Worm (Caenorhabditis elegans) whole organism, mixed stage, embryonic: ENCODE data around the gene cyp-13A3.

Experiments
- M03D4.4 ChIP-seq: sonication (generic microtip); optimal IDR thresholded peaks from 2 replicates; lab custom pipeline; 2017; ENCODE audit warnings: mild to moderate bottlenecking, missing genetic modification characterization, missing compliant biosample characterization
- bed-3 ChIP-seq: fragments of 200-800 bp; sonication (Bioruptor generic); optimal IDR thresholded peaks from 3 replicates; lab custom pipeline; 2018; ENCODE audit warnings: mild to moderate bottlenecking, missing genetic modification characterization, moderate library complexity, missing compliant biosample characterization
- blmp-1 ChIP-seq: fragments of 150-350 bp; optimal IDR thresholded peaks from 2 replicates; lab custom pipeline; 2014; ENCODE audit warnings: missing biosample characterization, missing genetic modification characterization
- ceh-39 ChIP-seq: fragments of 150-350 bp; optimal IDR thresholded peaks from 2 replicates; lab custom pipeline; 2014; ENCODE audit warnings: missing biosample characterization, missing genetic modification characterization
- ceh-43 ChIP-seq: fragments of 200-800 bp; sonication (Bioruptor generic); optimal IDR thresholded peaks from 2 replicates; lab custom pipeline; 2018; ENCODE audit warnings: mild to moderate bottlenecking, missing genetic modification characterization, moderate library complexity, missing compliant biosample characterization
- ceh-83 ChIP-seq: fragments of 200-800 bp; sonication (Bioruptor generic); optimal IDR thresholded peaks from 2 replicates; lab custom pipeline; 2018; ENCODE audit warnings: mild to moderate bottlenecking, missing genetic modification characterization, missing compliant biosample characterization
- ces-1 ChIP-seq: fragments of 150-350 bp; optimal IDR thresholded peaks from 2 replicates; lab custom pipeline; 2014; ENCODE audit warnings: missing biosample characterization, missing genetic modification reagents, missing genetic modification characterization
- drap-1 ChIP-seq: fragments of 200-800 bp; sonication (Bioruptor generic); optimal IDR thresholded peaks from 3 replicates; lab custom pipeline; 2018; ENCODE audit warnings: mild to moderate bottlenecking, missing genetic modification characterization, missing compliant biosample characterization
- elt-1 ChIP-seq: sonication (generic microtip); optimal IDR thresholded peaks from 2 replicates; lab custom pipeline; 2017; ENCODE audit warnings: missing genetic modification characterization, mild to moderate bottlenecking, missing compliant biosample characterization, antibody characterized with exemption, moderate library complexity, borderline replicate concordance; ENCODE audit not compliant: insufficient read depth
- elt-3 ChIP-seq: fragments of 150-350 bp; optimal IDR thresholded peaks from 2 replicates; lab custom pipeline; 2014; ENCODE audit warnings: missing biosample characterization, missing genetic modification characterization
- flh-1 ChIP-seq: fragments of 200-800 bp; sonication (Bioruptor generic); optimal IDR thresholded peaks from 2 replicates; lab custom pipeline; 2018; ENCODE audit warnings: mild to moderate bottlenecking, missing genetic modification characterization, moderate library complexity, missing compliant biosample characterization
- ham-2 ChIP-seq: fragments of 200-800 bp; sonication (Bioruptor generic); optimal IDR thresholded peaks from 2 replicates; lab custom pipeline; 2018; ENCODE audit warnings: mild to moderate bottlenecking, missing genetic modification characterization, missing compliant biosample characterization
- hlh-1 ChIP-seq: fragments of 150-350 bp; optimal IDR thresholded peaks from 2 replicates; lab custom pipeline; 2014; ENCODE audit warnings: missing biosample characterization, missing genetic modification reagents, missing genetic modification characterization
- lin-13 ChIP-seq: fragments of 150-350 bp; optimal IDR thresholded peaks from 2 replicates; lab custom pipeline; 2014; ENCODE audit warnings: missing biosample characterization, missing genetic modification characterization
- lin-32 ChIP-seq: fragments of 200-800 bp; sonication (Bioruptor generic); optimal IDR thresholded peaks from 2 replicates; lab custom pipeline; 2018; ENCODE audit warnings: mild to moderate bottlenecking, missing genetic modification characterization, missing compliant biosample characterization
- lsy-2 ChIP-seq: fragments of 150-350 bp; optimal IDR thresholded peaks from 2 replicates; lab custom pipeline; 2014; ENCODE audit warnings: missing biosample characterization, missing genetic modification characterization
- mab-5 ChIP-seq: fragments of 150-350 bp; optimal IDR thresholded peaks from 2 replicates; lab custom pipeline; 2014; ENCODE audit warnings: missing biosample characterization, missing genetic modification characterization
- mep-1 ChIP-seq: fragments of 150-350 bp; optimal IDR thresholded peaks from 2 replicates; lab custom pipeline; 2017; ENCODE audit warnings: missing biosample characterization, missing genetic modification reagents, missing genetic modification characterization, inconsistent platforms
- mls-2 ChIP-seq: sonication (generic microtip); optimal IDR thresholded peaks from 2 replicates; lab custom pipeline; 2016; ENCODE audit warnings: mild to moderate bottlenecking, missing genetic modification characterization, moderate library complexity, missing compliant biosample characterization
- nhr-2 ChIP-seq: fragments of 150-350 bp; optimal IDR thresholded peaks from 2 replicates; lab custom pipeline; 2014; ENCODE audit warnings: missing biosample characterization, missing genetic modification characterization
- nhr-237 ChIP-seq: fragments of 150-350 bp; optimal IDR thresholded peaks from 2 replicates; lab custom pipeline; 2014; ENCODE audit warnings: missing biosample characterization, missing genetic modification characterization
- nhr-28 ChIP-seq: fragments of 150-350 bp; optimal IDR thresholded peaks from 2 replicates; lab custom pipeline; 2014; ENCODE audit warnings: missing biosample characterization, missing genetic modification characterization
- nhr-76 ChIP-seq: sonication (generic microtip); optimal IDR thresholded peaks from 2 replicates; lab custom pipeline; 2017; ENCODE audit warnings: missing biosample characterization, missing genetic modification characterization
- pha-4 ChIP-seq: fragments of 150-350 bp; optimal IDR thresholded peaks from 2 replicates; lab custom pipeline; 2018; ENCODE audit warnings: missing biosample characterization, missing genetic modification reagents, missing genetic modification characterization
- sem-2 ChIP-seq: fragments of 200-800 bp; sonication (Bioruptor generic); optimal IDR thresholded peaks from 2 replicates; lab custom pipeline; 2018; ENCODE audit warnings: mild to moderate bottlenecking, missing genetic modification characterization, missing compliant biosample characterization
- snpc-4 ChIP-seq: fragments of 150-350 bp; optimal IDR thresholded peaks from 2 replicates; lab custom pipeline; 2014; ENCODE audit warnings: missing biosample characterization, missing genetic modification characterization
- sptf-1 ChIP-seq: sonication (generic microtip); optimal IDR thresholded peaks from 2 replicates; lab custom pipeline; 2017; ENCODE audit warnings: mild to moderate bottlenecking, missing genetic modification characterization, moderate library complexity, missing compliant biosample characterization
- tbx-8 ChIP-seq: fragments of 200-800 bp; sonication (Bioruptor generic); optimal IDR thresholded peaks from 2 replicates; lab custom pipeline; 2018; ENCODE audit warnings: mild to moderate bottlenecking, missing genetic modification characterization, moderate library complexity, missing compliant biosample characterization
- unc-120 ChIP-seq: sonication (generic microtip); optimal IDR thresholded peaks from 2 replicates; lab custom pipeline; 2017; ENCODE audit warnings: missing genetic modification characterization, missing compliant biosample characterization; ENCODE audit not compliant: poor library complexity, severe bottlenecking
- unc-39 ChIP-seq: fragments of 150-350 bp; optimal IDR thresholded peaks from 2 replicates; lab custom pipeline; 2014; ENCODE audit warnings: missing biosample characterization, missing genetic modification characterization
- unc-62 ChIP-seq: fragments of 150-350 bp; optimal IDR thresholded peaks from 2 replicates; lab custom pipeline; 2014; ENCODE audit warnings: missing biosample characterization, missing genetic modification reagents, missing genetic modification characterization
- zip-8 ChIP-seq: fragments of 150-350 bp; optimal IDR thresholded peaks from 2 replicates; lab custom pipeline; 2014; ENCODE audit warnings: missing biosample characterization, missing genetic modification characterization

The cyp-13A3 gene

ce11 chrII:9834921-9835320 is 41.8 kb upstream of the cyp-13A3 start, which contains the start of gene arrd-5:
arrd-5 (plus strand) TSS chrII:9835221.
- no peak for TF ChIP-seq unc-39 (tag; lab: Kevin White, UChicago)
- TF ChIP-seq blmp-1 (tag; lab: Kevin White, UChicago), result no peak
- TF ChIP-seq mab-5 (tag; lab: Kevin White, UChicago), result no peak
- no peak for TF ChIP-seq mls-2 (tag; lab: Kevin White, UChicago)
- TF ChIP-seq snpc-4, result no peak
- no peak for TF ChIP-seq hlh-1 (tag; lab: Kevin White, UChicago)
- no peak for TF ChIP-seq pha-4 (tag; lab: Kevin White, UChicago)
- TF ChIP-seq ces-1 (GFP tag; lab: Kevin White, UChicago), result no peak
- TF ChIP-seq elt-1 (tag; lab: Kevin White, UChicago), result no peak
- no peak for TF ChIP-seq sptf-1 (tag; lab: Kevin White, UChicago)
- TF ChIP-seq drap-1, result no peak
- no peak for TF ChIP-seq nhr-76
- no peak for TF ChIP-seq flh-1 (GFP tag; lab: Kevin White, UChicago)
- no peak for TF ChIP-seq unc-120 (tag; lab: Kevin White, UChicago)
- TF ChIP-seq tbx-8 (GFP tag; lab: Kevin White, UChicago), result no peak
- TF ChIP-seq ceh-83 (GFP tag; lab: Kevin White, UChicago), result no peak
- TF ChIP-seq M03D4.4, result no peak
- no peak for TF ChIP-seq lin-13 (tag; lab: Kevin White, UChicago)
- no peak for TF ChIP-seq unc-62 (GFP tag; lab: Kevin White, UChicago)
- no peak for TF ChIP-seq nhr-2 (tag; lab: Kevin White, UChicago)

- TF ChIP-seq unc-62 (GFP tag; lab: Kevin White, UChicago), result no peak
- TF ChIP-seq ceh-43 (GFP tag; lab: Kevin White, UChicago), result no peak
- no peak for TF ChIP-seq nhr-237 (tag; lab: Kevin White, UChicago)
- TF ChIP-seq unc-120 (tag; lab: Kevin White, UChicago), result no peak
- no peak for TF ChIP-seq lsy-2
- no peak for TF ChIP-seq mab-5 (tag; lab: Kevin White, UChicago)
- no peak for TF ChIP-seq mls-2 (tag; lab: Kevin White, UChicago)
Observed at ce11 chrII:9833855-9834254, 40.8 kb upstream of the cyp-13A3 start, which contains the start of gene ZK938.3. ZK938.3 (minus strand) TSS chrII:9833955.

ce11 chrII:9831033-9831432 is 37.9 kb upstream of the cyp-13A3 start, which contains the start of gene ZK938.12:
ZK938.12 (plus strand) TSS chrII:9831333.
- TF ChIP-seq tbx-8 (GFP tag; lab: Kevin White, UChicago) (no peak), sem-2 (no peak), mab-5 (tag; lab: Kevin White, UChicago) (no peak), hlh-1 (tag; lab: Kevin White, UChicago) (no peak), snpc-4 (no peak), elt-3 (no peak), lin-13 (tag; lab: Kevin White, UChicago) (no peak), ceh-39 (tag; lab: Kevin White, UChicago) (no peak), unc-39 (tag; lab: Kevin White, UChicago) (no peak), drap-1 (no peak), bed-3 (no peak), blmp-1 (tag; lab: Kevin White, UChicago) (no peak), ham-2 (GFP tag; lab: Kevin White, UChicago) (no peak), lin-32 (GFP tag; lab: Kevin White, UChicago) (no peak), mep-1 (tag; lab: Kevin White, UChicago) (no peak), nhr-28 (no peak), M03D4.4 (no peak), nhr-2 (tag; lab: Kevin White, UChicago) (no peak), pha-4 (tag; lab: Kevin White, UChicago) (no peak)

ce11 chrII:9829108-9829507 is 36.0 kb upstream of the cyp-13A3 start, which contains the start of gene ZK938.1:
ZK938.1 (plus strand) TSS chrII:9829408.
- TF ChIP-seq drap-1 (no peak), flh-1 (GFP tag; lab: Kevin White, UChicago) (no peak)

ce11 chrII:9828502-9828901 is 35.4 kb upstream of the cyp-13A3 start:
- peak; percentile 77 for TF ChIP-seq nhr-2 (tag; lab: Kevin White, UChicago)
- TF ChIP-seq zip-8 (tag; lab: Kevin White, UChicago), result peak; percentile 74
- TF ChIP-seq elt-1 (tag; lab: Kevin White, UChicago), result no peak
- TF ChIP-seq, all 35 proteins: peak for 2
